Worm (Caenorhabditis elegans) whole organism, mixed stage, embryonic: Measurements from ENCODE around the gene ekl-5.
A peak's percentile ranks its signal among the peaks of the same experiment; 100 is the strongest.

Experiments used
- ces-1 ChIP-seq: fragments of 150-350 bp; optimal IDR thresholded peaks from 2 replicates; lab custom pipeline; 2014; ENCODE audit warnings: missing biosample characterization, missing genetic modification reagents, missing genetic modification characterization
- cnd-1 ChIP-seq: fragments of 200-800 bp; sonication (Bioruptor generic); optimal IDR thresholded peaks from 2 replicates; lab custom pipeline; 2018; ENCODE audit warnings: mild to moderate bottlenecking, missing genetic modification characterization, missing compliant biosample characterization
- lin-13 ChIP-seq: fragments of 150-350 bp; optimal IDR thresholded peaks from 2 replicates; lab custom pipeline; 2014; ENCODE audit warnings: missing biosample characterization, missing genetic modification characterization
- lsy-2 ChIP-seq: fragments of 150-350 bp; optimal IDR thresholded peaks from 2 replicates; lab custom pipeline; 2014; ENCODE audit warnings: missing biosample characterization, missing genetic modification characterization
- mep-1 ChIP-seq: fragments of 150-350 bp; optimal IDR thresholded peaks from 2 replicates; lab custom pipeline; 2017; ENCODE audit warnings: missing biosample characterization, missing genetic modification reagents, missing genetic modification characterization, inconsistent platforms
- zip-8 ChIP-seq: fragments of 150-350 bp; optimal IDR thresholded peaks from 2 replicates; lab custom pipeline; 2014; ENCODE audit warnings: missing biosample characterization, missing genetic modification characterization
- ztf-11 ChIP-seq: fragments of 150-350 bp; optimal IDR thresholded peaks from 2 replicates; lab custom pipeline; 2014; ENCODE audit warnings: missing biosample characterization, missing genetic modification characterization

DNA sequence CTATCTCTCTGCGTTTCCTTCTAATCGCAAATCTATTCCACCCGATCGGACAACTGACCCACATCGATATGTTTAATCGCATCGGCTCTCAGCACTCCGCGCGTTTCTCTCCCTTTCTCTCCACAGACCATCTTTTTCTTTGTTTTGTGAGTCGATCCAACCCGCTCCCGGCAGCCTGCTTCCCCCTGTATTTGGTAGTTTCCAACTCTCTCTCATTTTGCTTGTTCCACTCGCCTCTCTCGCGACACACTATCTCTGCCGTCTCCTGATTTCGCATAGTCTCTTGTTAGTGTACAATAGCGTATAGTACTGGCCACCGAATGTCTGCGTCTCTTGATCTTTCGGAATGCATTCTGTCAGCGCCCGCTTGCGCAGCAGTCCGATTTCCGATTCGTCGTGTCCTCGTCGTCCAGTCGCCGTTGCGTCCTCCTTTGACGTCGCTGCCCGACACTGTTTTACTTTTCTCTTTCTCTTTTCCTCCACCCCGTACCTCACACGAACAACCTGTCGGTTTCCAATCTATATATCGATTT lies 33.7 kb upstream of the ekl-5 start:
- TF ChIP-seq lin-13 (tag; lab: Kevin White, UChicago) (peak; percentile 3), ces-1 (GFP tag; lab: Kevin White, UChicago) (no peak), mep-1 (tag; lab: Kevin White, UChicago) (peak; percentile 21), cnd-1 (peak; percentile 42), lsy-2 (tag; lab: Kevin White, UChicago) (no peak), zip-8 (tag; lab: Kevin White, UChicago) (no peak), ztf-11 (peak; percentile 22)
